Worm (Caenorhabditis elegans) whole organism, L2 larva: ENCODE measurements around the gene B0280.11.

Experiments
- C34F6.9 ChIP-seq: fragments of 150-350 bp; optimal IDR thresholded peaks from 2 replicates; lab custom pipeline; 2014; ENCODE audit warnings: missing biosample characterization, missing genetic modification characterization
- F13H6.1 ChIP-seq: sonication (generic microtip); optimal IDR thresholded peaks from 2 replicates; lab custom pipeline; 2016; ENCODE audit warnings: missing genetic modification characterization, missing compliant biosample characterization
- R02D3.7 ChIP-seq: fragments of 150-350 bp; optimal IDR thresholded peaks from 2 replicates; lab custom pipeline; 2014; ENCODE audit warnings: missing biosample characterization, missing genetic modification characterization
- Y55F3AM.14 ChIP-seq: fragments of 200-800 bp; sonication (Bioruptor generic); optimal IDR thresholded peaks from 2 replicates; lab custom pipeline; 2018; ENCODE audit warnings: mild to moderate bottlenecking, missing genetic modification characterization, missing compliant biosample characterization
- ZK546.5 ChIP-seq: sonication (generic microtip); optimal IDR thresholded peaks from 2 replicates; lab custom pipeline; 2017; ENCODE audit warnings: missing biosample characterization, missing genetic modification characterization
- alr-1 ChIP-seq: fragments of 150-350 bp; optimal IDR thresholded peaks from 2 replicates; lab custom pipeline; 2014; ENCODE audit warnings: missing biosample characterization, missing genetic modification characterization
- aly-2 ChIP-seq: fragments of 150-350 bp; optimal IDR thresholded peaks from 2 replicates; lab custom pipeline; 2014; ENCODE audit warnings: missing biosample characterization, missing genetic modification characterization
- ama-1 ChIP-seq: fragments of 150-350 bp; optimal IDR thresholded peaks from 2 replicates; lab custom pipeline; 2018; ENCODE audit warnings: inconsistent platforms
- blmp-1 ChIP-seq: sonication (generic microtip); optimal IDR thresholded peaks from 2 replicates; lab custom pipeline; 2017; ENCODE audit warnings: missing genetic modification characterization, mild to moderate bottlenecking, missing compliant biosample characterization, antibody characterized with exemption, moderate library complexity; ENCODE audit not compliant: insufficient read depth
- ceh-16 ChIP-seq: fragments of 150-350 bp; optimal IDR thresholded peaks from 2 replicates; lab custom pipeline; 2014; ENCODE audit warnings: missing biosample characterization, missing genetic modification characterization
- ceh-82 ChIP-seq: fragments of 150-350 bp; optimal IDR thresholded peaks from 2 replicates; lab custom pipeline; 2014; ENCODE audit warnings: missing biosample characterization, missing genetic modification characterization
- crh-2 ChIP-seq: sonication (generic microtip); optimal IDR thresholded peaks from 2 replicates; lab custom pipeline; 2017; ENCODE audit warnings: missing biosample characterization, missing genetic modification characterization
- dmd-4 ChIP-seq: sonication (generic microtip); optimal IDR thresholded peaks from 2 replicates; lab custom pipeline; 2017; ENCODE audit warnings: missing biosample characterization, missing genetic modification characterization
- egl-27 ChIP-seq: sonication (generic microtip); optimal IDR thresholded peaks from 3 replicates; lab custom pipeline; 2017; ENCODE audit warnings: missing biosample characterization, missing genetic modification reagents, missing genetic modification characterization
- elt-1 ChIP-seq: fragments of 150-350 bp; optimal IDR thresholded peaks from 2 replicates; lab custom pipeline; 2014; ENCODE audit warnings: missing biosample characterization, missing genetic modification characterization
- elt-3 ChIP-seq: sonication (generic microtip); optimal IDR thresholded peaks from 2 replicates; lab custom pipeline; 2017; ENCODE audit warnings: missing biosample characterization, missing genetic modification characterization
- fos-1 ChIP-seq: fragments of 150-350 bp; optimal IDR thresholded peaks from 2 replicates; lab custom pipeline; 2014; ENCODE audit warnings: missing biosample characterization, missing genetic modification characterization
- gmeb-1 ChIP-seq: fragments of 150-350 bp; optimal IDR thresholded peaks from 2 replicates; lab custom pipeline; 2014; ENCODE audit warnings: missing biosample characterization, missing genetic modification characterization
- lin-11 ChIP-seq: fragments of 150-350 bp; sonication (generic microtip); optimal IDR thresholded peaks from 2 replicates; lab custom pipeline; 2014; ENCODE audit warnings: missing biosample characterization, missing genetic modification characterization, inconsistent platforms, mixed read lengths
- lin-13 ChIP-seq: fragments of 150-350 bp; optimal IDR thresholded peaks from 2 replicates; lab custom pipeline; 2014; ENCODE audit warnings: missing biosample characterization, missing genetic modification reagents, missing genetic modification characterization
- lin-39 ChIP-seq: fragments of 150-350 bp; optimal IDR thresholded peaks from 2 replicates; lab custom pipeline; 2014; ENCODE audit warnings: missing biosample characterization, missing genetic modification reagents, missing genetic modification characterization
- lsy-2 ChIP-seq, 2 experiments: fragments of 150-350 bp in 1 of 2; sonication (generic microtip) in 1 of 2; optimal IDR thresholded peaks; 2 replicates each; lab custom pipeline; 2014 to 2017; ENCODE audit warnings: missing biosample characterization in 2 of 2, missing genetic modification characterization in 2 of 2
- mab-5 ChIP-seq: fragments of 150-350 bp; optimal IDR thresholded peaks from 2 replicates; lab custom pipeline; 2014; ENCODE audit warnings: missing biosample characterization, missing genetic modification characterization
- mbf-1 ChIP-seq: sonication (generic microtip); optimal IDR thresholded peaks from 2 replicates; lab custom pipeline; 2017; ENCODE audit warnings: missing biosample characterization, missing genetic modification characterization
- mdl-1 ChIP-seq, 2 experiments: fragments of 150-350 bp in 1 of 2; sonication (generic microtip) in 1 of 2; optimal IDR thresholded peaks; 2 replicates each; lab custom pipeline; 2017; ENCODE audit warnings: missing biosample characterization in 2 of 2, missing genetic modification characterization in 2 of 2
- nhr-10 ChIP-seq: sonication (generic microtip); optimal IDR thresholded peaks from 2 replicates; lab custom pipeline; 2017; ENCODE audit warnings: missing biosample characterization, missing genetic modification characterization
- nhr-11 ChIP-seq: fragments of 150-350 bp; optimal IDR thresholded peaks from 2 replicates; lab custom pipeline; 2014; ENCODE audit warnings: missing biosample characterization, missing genetic modification characterization
- nhr-12 ChIP-seq: fragments of 150-350 bp; optimal IDR thresholded peaks from 2 replicates; lab custom pipeline; 2014; ENCODE audit warnings: missing biosample characterization, missing genetic modification characterization
- nhr-129 ChIP-seq: fragments of 150-350 bp; optimal IDR thresholded peaks from 2 replicates; lab custom pipeline; 2014; ENCODE audit warnings: missing biosample characterization, missing genetic modification characterization
- nhr-21 ChIP-seq: fragments of 150-350 bp; optimal IDR thresholded peaks from 2 replicates; lab custom pipeline; 2014; ENCODE audit warnings: missing biosample characterization, missing genetic modification characterization
- nhr-23 ChIP-seq: fragments of 150-350 bp; optimal IDR thresholded peaks from 2 replicates; lab custom pipeline; 2014; ENCODE audit warnings: missing biosample characterization, missing genetic modification reagents, missing genetic modification characterization
- nhr-237 ChIP-seq: fragments of 150-350 bp; optimal IDR thresholded peaks from 2 replicates; lab custom pipeline; 2014; ENCODE audit warnings: missing biosample characterization, missing genetic modification characterization
- nhr-25 ChIP-seq: fragments of 150-350 bp; sonication (generic microtip); optimal IDR thresholded peaks from 3 replicates; lab custom pipeline; 2014; ENCODE audit warnings: missing biosample characterization, missing genetic modification characterization
- nhr-6 ChIP-seq: fragments of 150-350 bp; optimal IDR thresholded peaks from 2 replicates; lab custom pipeline; 2014; ENCODE audit warnings: missing biosample characterization, missing genetic modification characterization
- nhr-77 ChIP-seq: fragments of 150-350 bp; optimal IDR thresholded peaks from 2 replicates; lab custom pipeline; 2014; ENCODE audit warnings: missing biosample characterization, missing genetic modification characterization
- peb-1 ChIP-seq: fragments of 150-350 bp; optimal IDR thresholded peaks from 2 replicates; lab custom pipeline; 2014; ENCODE audit warnings: missing biosample characterization, missing genetic modification characterization
- sem-4 ChIP-seq: fragments of 150-350 bp; optimal IDR thresholded peaks from 2 replicates; lab custom pipeline; 2014; ENCODE audit warnings: missing biosample characterization, missing genetic modification reagents, missing genetic modification characterization
- skn-1 ChIP-seq: sonication (generic microtip); optimal IDR thresholded peaks from 2 replicates; lab custom pipeline; 2017; ENCODE audit warnings: missing biosample characterization, missing genetic modification characterization
- sma-3 ChIP-seq: sonication (generic microtip); optimal IDR thresholded peaks from 2 replicates; lab custom pipeline; 2016; ENCODE audit warnings: missing genetic modification reagents, missing genetic modification characterization, missing compliant biosample characterization
- sma-9 ChIP-seq, 2 experiments: fragments of 150-350 bp in 1 of 2; sonication (generic microtip) in 1 of 2; optimal IDR thresholded peaks; 2 replicates each; lab custom pipeline; 2014 to 2016; ENCODE audit warnings: missing genetic modification characterization in 2 of 2, mild to moderate bottlenecking in 1 of 2, missing biosample characterization in 1 of 2, missing compliant biosample characterization in 1 of 2, missing genetic modification reagents in 1 of 2, moderate library complexity in 1 of 2
- snpc-4 ChIP-seq: fragments of 150-350 bp; optimal IDR thresholded peaks from 2 replicates; lab custom pipeline; 2014; ENCODE audit warnings: missing biosample characterization, missing genetic modification characterization
- unc-39 ChIP-seq: fragments of 150-350 bp; optimal IDR thresholded peaks from 2 replicates; lab custom pipeline; 2014; ENCODE audit warnings: missing biosample characterization, missing genetic modification characterization
- unc-55 ChIP-seq: fragments of 150-350 bp; sonication (generic microtip); optimal IDR thresholded peaks from 3 replicates; lab custom pipeline; 2014; ENCODE audit warnings: missing biosample characterization, missing genetic modification reagents, missing genetic modification characterization
- unc-62 ChIP-seq: fragments of 150-350 bp; optimal IDR thresholded peaks from 2 replicates; lab custom pipeline; 2014; ENCODE audit warnings: missing biosample characterization, missing genetic modification reagents, missing genetic modification characterization
- zag-1 ChIP-seq: fragments of 150-350 bp; optimal IDR thresholded peaks from 2 replicates; lab custom pipeline; 2014; ENCODE audit warnings: missing biosample characterization, missing genetic modification characterization
- ztf-1 ChIP-seq: fragments of 200-800 bp; sonication (Bioruptor generic); conservative IDR thresholded peaks from 2 replicates; pipeline ENCODE4 v1.3.6; 2022; ENCODE audit warnings: missing genetic modification characterization, missing compliant biosample characterization
- ztf-11 ChIP-seq: sonication (generic microtip); optimal IDR thresholded peaks from 2 replicates; lab custom pipeline; 2017; ENCODE audit warnings: missing biosample characterization, missing genetic modification characterization
- ztf-4 ChIP-seq: fragments of 150-350 bp; optimal IDR thresholded peaks from 2 replicates; lab custom pipeline; 2014; ENCODE audit warnings: missing biosample characterization, missing genetic modification characterization

The B0280.11 gene

ce11 chrIII:7144749-7145148 is 6.7 kb upstream of the B0280.11 start, which contains the start of gene glr-2:
Gene glr-2, minus strand, starts transcription at chrIII:7144959.
- no peak for TF ChIP-seq nhr-11

- TF ChIP-seq zag-1 (tag; lab: Kevin White, UChicago) (no peak), lin-39 (tag; lab: Kevin White, UChicago) (no peak), unc-62 (no peak), nhr-6 (no peak), elt-3 (no peak), nhr-10 (tag; lab: Kevin White, UChicago) (no peak), ceh-16 (tag; lab: Kevin White, UChicago) (no peak), skn-1 (no peak), mab-5 (no peak), ceh-82 (tag; lab: Kevin White, UChicago) (no peak), nhr-237 (tag; lab: Kevin White, UChicago) (no peak), nhr-11 (no peak), F13H6.1 (tag; lab: Kevin White, UChicago) (peak; percentile 4), peb-1 (tag; lab: Kevin White, UChicago) (no peak), alr-1 (tag; lab: Kevin White, UChicago) (no peak), sma-9 (GFP tag; optimal IDR thresholded peaks at IDR 0.05; lab: Kevin White, UChicago) (peak; percentile 25), sma-9 (tag; optimal IDR thresholded peaks at IDR 0.05; lab: Kevin White, UChicago) (no peak), ztf-11 (no peak), mdl-1 (tag; optimal IDR thresholded peaks at IDR 0.05; lab: Kevin White, UChicago) (no peak), nhr-21 (tag; lab: Kevin White, UChicago) (peak; percentile 10), nhr-77 (tag; lab: Kevin White, UChicago) (no peak), ztf-4 (no peak), snpc-4 (tag; lab: Kevin White, UChicago) (peak; percentile 95), fos-1 (tag; lab: Kevin White, UChicago) (no peak), nhr-129 (tag; lab: Kevin White, UChicago) (no peak), blmp-1 (no peak), sem-4 (tag; lab: Kevin White, UChicago) (no peak), lsy-2 (tag; optimal IDR thresholded peaks at IDR 0.05; lab: Kevin White, UChicago) (peak; percentile 36 to 45), unc-55 (GFP tag; lab: Kevin White, UChicago) (no peak), gmeb-1 (tag; lab: Kevin White, UChicago) (peak; percentile 64), unc-39 (tag; lab: Kevin White, UChicago) (no peak), sma-3 (peak; percentile 64), ama-1 (lab: Kevin White, UChicago) (peak; percentile 76), aly-2 (tag; lab: Kevin White, UChicago) (no peak), ZK546.5 (tag; lab: Kevin White, UChicago) (no peak), Y55F3AM.14 (GFP tag; lab: Kevin White, UChicago) (no peak), nhr-12 (tag; lab: Kevin White, UChicago) (no peak), mbf-1 (no peak), R02D3.7 (no peak), nhr-23 (tag; lab: Kevin White, UChicago) (no peak), ztf-1 (no peak), elt-1 (tag; lab: Kevin White, UChicago) (no peak), nhr-25 (peak; percentile 3), lin-11 (tag; lab: Kevin White, UChicago) (no peak), egl-27 (tag; lab: Kevin White, UChicago) (peak; percentile 25), dmd-4 (no peak), C34F6.9 (tag; lab: Kevin White, UChicago) (no peak), crh-2 (peak; percentile 34), lin-13 (GFP tag; lab: Kevin White, UChicago) (no peak)
Observed at ce11 chrIII:7142172-7142601, 4.1 kb upstream of the B0280.11 start.
